Fruit fly (Drosophila melanogaster) Kc167 (cell line): Measurements from ENCODE around the gene rhea.

Source experiments
- Myc ChIP-seq: fragments of >200 bp; optimal IDR thresholded peaks from 2 replicates; lab custom pipeline; 2017; ENCODE audit warnings: missing external identifiers
- Sin3A ChIP-seq: fragments of >200 bp; optimal IDR thresholded peaks from 2 replicates; lab custom pipeline; 2018; ENCODE audit warnings: missing external identifiers
- h ChIP-seq: fragments of >200 bp; optimal IDR thresholded peaks from 3 replicates; lab custom pipeline; 2018; ENCODE audit warnings: missing external identifiers
- insv ChIP-seq: fragments of >200 bp; optimal IDR thresholded peaks from 3 replicates; lab custom pipeline; 2018; ENCODE audit warnings: missing external identifiers
- psq ChIP-seq: fragments of >200 bp; optimal IDR thresholded peaks from 2 replicates; lab custom pipeline; 2017; ENCODE audit warnings: missing external identifiers
- ttk ChIP-seq: sonication (Bioruptor generic); optimal IDR thresholded peaks from 2 replicates; lab custom pipeline; 2017; ENCODE audit warnings: missing external identifiers

rhea gene

dm6 chr3L:8544710-8545109, at the start of gene rhea:
Gene rhea (plus strand): TSS chr3L:8545001.
- no peak for TF ChIP-seq ttk (lab: Kevin White, UChicago)
- TF ChIP-seq Myc (lab: Kevin White, UChicago), result no peak
- TF ChIP-seq psq (lab: Kevin White, UChicago), result no peak
- TF ChIP-seq h, result no peak
- no peak for TF ChIP-seq Sin3A (lab: Kevin White, UChicago)
- TF ChIP-seq insv, result no peak

DNA sequence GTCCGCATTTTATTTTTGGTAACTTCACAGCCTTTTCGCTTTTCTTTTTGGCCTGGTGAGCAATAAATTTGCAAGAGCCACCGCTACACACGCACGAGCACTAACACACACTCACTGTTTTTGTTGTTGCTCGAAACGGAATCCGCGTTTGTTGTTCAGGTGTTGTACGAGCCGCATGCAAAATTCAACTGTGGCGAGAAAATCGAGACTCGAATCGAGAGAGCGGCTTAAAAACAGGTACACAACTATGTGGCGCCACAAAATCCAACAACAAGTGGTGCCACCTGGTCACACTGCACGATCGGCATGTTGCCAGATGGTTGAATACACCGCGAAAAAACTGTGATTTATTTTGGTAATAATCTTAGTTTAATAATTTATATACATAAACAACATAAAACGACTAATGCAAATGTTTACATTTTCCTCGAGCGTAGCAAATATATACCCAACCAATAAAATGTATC, 37.8 kb upstream of the rhea start, which contains the start of gene CG43163:
Gene CG43163 (minus strand): TSS at position 172 of the 467 bp plus-strand sequence.
- TF ChIP-seq ttk (lab: Kevin White, UChicago) (no peak), Myc (lab: Kevin White, UChicago) (no peak), insv (no peak), Sin3A (lab: Kevin White, UChicago) (no peak), psq (lab: Kevin White, UChicago) (no peak), h (no peak)

- no peak for TF ChIP-seq ttk (lab: Kevin White, UChicago)
- TF ChIP-seq Myc (lab: Kevin White, UChicago), result no peak
- TF ChIP-seq Sin3A (lab: Kevin White, UChicago), result no peak
- no peak for TF ChIP-seq insv
- TF ChIP-seq psq (lab: Kevin White, UChicago), result no peak
- TF ChIP-seq h, result no peak
Observed at dm6 chr3L:8509567-8510109, 35.2 kb upstream of the rhea start, which contains the start of the genes ZC3H3 and Pus7. Gene ZC3H3 (minus strand): TSS chr3L:8509763. Gene Pus7 (plus strand): TSS chr3L:8510003.

DNA sequence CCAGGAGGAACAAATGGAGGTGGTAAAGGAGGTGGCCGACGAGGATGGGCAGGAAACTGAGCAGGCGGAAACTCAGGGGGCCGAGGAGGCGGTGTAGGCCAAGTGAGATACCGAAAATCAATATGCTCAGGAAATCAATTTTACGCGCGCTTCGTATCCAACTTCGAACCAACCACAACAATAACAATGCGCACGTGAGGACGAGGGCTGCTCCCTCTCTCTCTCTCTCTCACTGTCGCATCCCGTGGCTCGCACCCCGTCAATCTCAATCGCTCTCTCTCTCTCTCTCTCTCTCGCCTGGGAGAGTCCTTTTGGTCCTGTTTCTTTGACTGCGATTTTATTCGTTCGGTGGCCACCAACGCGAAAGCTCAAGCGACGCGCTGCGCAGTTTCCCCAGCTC, 32.4 kb upstream of the rhea start, which contains the start of gene CG6765:
Gene CG6765 (plus strand): TSS at position 340 of the 400 bp plus-strand sequence.
- TF ChIP-seq psq (lab: Kevin White, UChicago), result no peak
- no peak for TF ChIP-seq Sin3A (lab: Kevin White, UChicago)
- TF ChIP-seq Myc (lab: Kevin White, UChicago), result no peak
- TF ChIP-seq insv, result no peak
- TF ChIP-seq h, result no peak
- no peak for TF ChIP-seq ttk (lab: Kevin White, UChicago)

dm6 chr3L:8513258-8513657, 31.5 kb upstream of the rhea start:
- TF ChIP-seq Sin3A (lab: Kevin White, UChicago) (no peak), insv (no peak), Myc (lab: Kevin White, UChicago) (no peak), h (no peak), ttk (lab: Kevin White, UChicago) (no peak), psq (lab: Kevin White, UChicago) (no peak)

DNA sequence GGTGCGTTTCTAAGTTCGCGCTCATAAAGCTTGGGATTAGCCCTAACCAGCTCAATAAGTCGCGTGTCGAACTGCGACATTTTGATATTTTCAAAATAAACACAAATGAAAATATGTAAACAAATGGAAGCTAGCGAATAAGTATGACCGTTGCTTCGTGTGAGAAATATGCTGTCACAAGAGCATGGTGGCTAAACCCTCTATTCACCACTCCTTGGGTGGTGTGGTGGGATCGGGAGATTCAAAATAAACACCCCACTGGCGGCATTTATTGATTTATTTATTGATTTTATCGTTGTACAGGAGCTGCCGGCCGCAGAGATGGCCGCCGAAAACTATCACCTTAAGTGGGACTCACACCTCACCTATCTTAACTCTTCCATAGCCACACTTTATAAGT, 30.0 kb upstream of the rhea start, which contains the start of gene CG6683:
Gene CG6683 (minus strand): TSS at position 154 of the 400 bp plus-strand sequence.
- TF ChIP-seq h (no peak), psq (lab: Kevin White, UChicago) (no peak), insv (no peak), ttk (lab: Kevin White, UChicago) (no peak), Sin3A (lab: Kevin White, UChicago) (no peak), Myc (lab: Kevin White, UChicago) (no peak)

- no peak for TF ChIP-seq Myc (lab: Kevin White, UChicago)
- TF ChIP-seq Sin3A (lab: Kevin White, UChicago), result no peak
- no peak for TF ChIP-seq h
- TF ChIP-seq insv, result no peak
- TF ChIP-seq psq (lab: Kevin White, UChicago), result no peak
- no peak for TF ChIP-seq ttk (lab: Kevin White, UChicago)
Observed at dm6 chr3L:8518516-8519087, 26.2 kb upstream of the rhea start, which contains the start of gene GstO3. Gene GstO3 (plus strand): TSS chr3L:8518885.

dm6 chr3L:8519232-8519631, 25.6 kb upstream of the rhea start:
- no peak for TF ChIP-seq ttk (lab: Kevin White, UChicago)
- TF ChIP-seq Myc (lab: Kevin White, UChicago), result no peak
- no peak for TF ChIP-seq Sin3A (lab: Kevin White, UChicago)
- no peak for TF ChIP-seq insv
- TF ChIP-seq psq (lab: Kevin White, UChicago), result no peak
- TF ChIP-seq h, result no peak

dm6 chr3L:8520252-8520651, 24.5 kb upstream of the rhea start, which contains the start of gene se:
Gene se (plus strand): TSS chr3L:8520552.
- no peak for TF ChIP-seq ttk (lab: Kevin White, UChicago)
- no peak for TF ChIP-seq Myc (lab: Kevin White, UChicago)
- TF ChIP-seq psq (lab: Kevin White, UChicago), result no peak
- TF ChIP-seq h, result no peak
- TF ChIP-seq Sin3A (lab: Kevin White, UChicago), result no peak
- TF ChIP-seq insv, result no peak

DNA sequence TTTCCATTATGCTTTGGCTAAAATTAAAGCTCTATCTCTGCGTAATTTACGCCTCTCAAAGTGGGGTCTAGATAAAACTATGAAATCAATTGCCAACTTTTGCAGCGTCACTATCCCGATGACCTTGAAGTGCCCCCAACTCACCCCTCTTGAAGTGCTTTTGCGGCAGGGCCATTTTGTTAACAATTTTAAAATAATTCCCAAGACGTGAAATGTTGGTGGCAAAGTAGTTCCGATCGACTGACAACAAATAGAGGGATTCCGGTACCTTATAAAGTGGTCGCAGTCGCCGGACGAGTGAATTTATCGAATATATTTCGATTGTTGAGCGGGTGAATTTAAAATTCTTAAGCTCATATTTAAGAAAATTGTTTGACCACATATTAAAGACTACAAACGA, 21.5 kb upstream of the rhea start, which contains the start of gene GstO2:
Gene GstO2 (minus strand): TSS at position 245 of the 400 bp plus-strand sequence.
- TF ChIP-seq ttk (lab: Kevin White, UChicago), result no peak
- TF ChIP-seq Myc (lab: Kevin White, UChicago), result no peak
- no peak for TF ChIP-seq insv
- TF ChIP-seq h, result no peak
- TF ChIP-seq Sin3A (lab: Kevin White, UChicago), result no peak
- no peak for TF ChIP-seq psq (lab: Kevin White, UChicago)

- no peak for TF ChIP-seq ttk (lab: Kevin White, UChicago)
- TF ChIP-seq Sin3A (lab: Kevin White, UChicago), result no peak
- TF ChIP-seq insv, result no peak
- TF ChIP-seq Myc (lab: Kevin White, UChicago), result no peak
- no peak for TF ChIP-seq h
- no peak for TF ChIP-seq psq (lab: Kevin White, UChicago)
Observed at dm6 chr3L:8524816-8525625, 19.8 kb upstream of the rhea start, which contains the start of the genes GstO1 and foi. Gene GstO1 (minus strand): TSS chr3L:8524866. Gene foi (plus strand): TSS chr3L:8525244.
